Worm (Caenorhabditis elegans) whole organism, L2 larva: ENCODE results near the gene klp-17.
"Not testable (repeated sequence)": the region's sequence is repeated elsewhere in the genome, so short reads cannot be mapped to it uniquely, and the experiment has no call there.

Experiments
- C34F6.9 ChIP-seq: fragments of 150-350 bp; optimal IDR thresholded peaks from 2 replicates; lab custom pipeline; 2014; ENCODE audit warnings: missing biosample characterization, missing genetic modification characterization
- R02D3.7 ChIP-seq: fragments of 150-350 bp; optimal IDR thresholded peaks from 2 replicates; lab custom pipeline; 2014; ENCODE audit warnings: missing biosample characterization, missing genetic modification characterization
- Y55F3AM.14 ChIP-seq: fragments of 200-800 bp; sonication (Bioruptor generic); optimal IDR thresholded peaks from 2 replicates; lab custom pipeline; 2018; ENCODE audit warnings: mild to moderate bottlenecking, missing genetic modification characterization, missing compliant biosample characterization
- ZK546.5 ChIP-seq: sonication (generic microtip); optimal IDR thresholded peaks from 2 replicates; lab custom pipeline; 2017; ENCODE audit warnings: missing biosample characterization, missing genetic modification characterization
- alr-1 ChIP-seq: fragments of 150-350 bp; optimal IDR thresholded peaks from 2 replicates; lab custom pipeline; 2014; ENCODE audit warnings: missing biosample characterization, missing genetic modification characterization
- aly-2 ChIP-seq: fragments of 150-350 bp; optimal IDR thresholded peaks from 2 replicates; lab custom pipeline; 2014; ENCODE audit warnings: missing biosample characterization, missing genetic modification characterization
- ama-1 ChIP-seq: fragments of 150-350 bp; optimal IDR thresholded peaks from 2 replicates; lab custom pipeline; 2018; ENCODE audit warnings: inconsistent platforms
- blmp-1 ChIP-seq: sonication (generic microtip); optimal IDR thresholded peaks from 2 replicates; lab custom pipeline; 2017; ENCODE audit warnings: missing genetic modification characterization, mild to moderate bottlenecking, missing compliant biosample characterization, antibody characterized with exemption, moderate library complexity; ENCODE audit not compliant: insufficient read depth
- ceh-16 ChIP-seq: fragments of 150-350 bp; optimal IDR thresholded peaks from 2 replicates; lab custom pipeline; 2014; ENCODE audit warnings: missing biosample characterization, missing genetic modification characterization
- ceh-82 ChIP-seq: fragments of 150-350 bp; optimal IDR thresholded peaks from 2 replicates; lab custom pipeline; 2014; ENCODE audit warnings: missing biosample characterization, missing genetic modification characterization
- dmd-4 ChIP-seq: sonication (generic microtip); optimal IDR thresholded peaks from 2 replicates; lab custom pipeline; 2017; ENCODE audit warnings: missing biosample characterization, missing genetic modification characterization
- egl-27 ChIP-seq: sonication (generic microtip); optimal IDR thresholded peaks from 3 replicates; lab custom pipeline; 2017; ENCODE audit warnings: missing biosample characterization, missing genetic modification reagents, missing genetic modification characterization
- elt-1 ChIP-seq: fragments of 150-350 bp; optimal IDR thresholded peaks from 2 replicates; lab custom pipeline; 2014; ENCODE audit warnings: missing biosample characterization, missing genetic modification characterization
- elt-3 ChIP-seq: sonication (generic microtip); optimal IDR thresholded peaks from 2 replicates; lab custom pipeline; 2017; ENCODE audit warnings: missing biosample characterization, missing genetic modification characterization
- fos-1 ChIP-seq: fragments of 150-350 bp; optimal IDR thresholded peaks from 2 replicates; lab custom pipeline; 2014; ENCODE audit warnings: missing biosample characterization, missing genetic modification characterization
- gmeb-1 ChIP-seq: fragments of 150-350 bp; optimal IDR thresholded peaks from 2 replicates; lab custom pipeline; 2014; ENCODE audit warnings: missing biosample characterization, missing genetic modification characterization
- lin-11 ChIP-seq: fragments of 150-350 bp; sonication (generic microtip); optimal IDR thresholded peaks from 2 replicates; lab custom pipeline; 2014; ENCODE audit warnings: missing biosample characterization, missing genetic modification characterization, inconsistent platforms, mixed read lengths
- lin-13 ChIP-seq: fragments of 150-350 bp; optimal IDR thresholded peaks from 2 replicates; lab custom pipeline; 2014; ENCODE audit warnings: missing biosample characterization, missing genetic modification reagents, missing genetic modification characterization
- lin-39 ChIP-seq: fragments of 150-350 bp; optimal IDR thresholded peaks from 2 replicates; lab custom pipeline; 2014; ENCODE audit warnings: missing biosample characterization, missing genetic modification reagents, missing genetic modification characterization
- lsy-2 ChIP-seq, 2 experiments: fragments of 150-350 bp in 1 of 2; sonication (generic microtip) in 1 of 2; optimal IDR thresholded peaks; 2 replicates each; lab custom pipeline; 2014 to 2017; ENCODE audit warnings: missing biosample characterization in 2 of 2, missing genetic modification characterization in 2 of 2
- mab-5 ChIP-seq: fragments of 150-350 bp; optimal IDR thresholded peaks from 2 replicates; lab custom pipeline; 2014; ENCODE audit warnings: missing biosample characterization, missing genetic modification characterization
- mdl-1 ChIP-seq, 2 experiments: fragments of 150-350 bp in 1 of 2; sonication (generic microtip) in 1 of 2; optimal IDR thresholded peaks; 2 replicates each; lab custom pipeline; 2017; ENCODE audit warnings: missing biosample characterization in 2 of 2, missing genetic modification characterization in 2 of 2
- nhr-10 ChIP-seq: sonication (generic microtip); optimal IDR thresholded peaks from 2 replicates; lab custom pipeline; 2017; ENCODE audit warnings: missing biosample characterization, missing genetic modification characterization
- nhr-11 ChIP-seq: fragments of 150-350 bp; optimal IDR thresholded peaks from 2 replicates; lab custom pipeline; 2014; ENCODE audit warnings: missing biosample characterization, missing genetic modification characterization
- nhr-12 ChIP-seq: fragments of 150-350 bp; optimal IDR thresholded peaks from 2 replicates; lab custom pipeline; 2014; ENCODE audit warnings: missing biosample characterization, missing genetic modification characterization
- nhr-129 ChIP-seq: fragments of 150-350 bp; optimal IDR thresholded peaks from 2 replicates; lab custom pipeline; 2014; ENCODE audit warnings: missing biosample characterization, missing genetic modification characterization
- nhr-21 ChIP-seq: fragments of 150-350 bp; optimal IDR thresholded peaks from 2 replicates; lab custom pipeline; 2014; ENCODE audit warnings: missing biosample characterization, missing genetic modification characterization
- nhr-23 ChIP-seq: fragments of 150-350 bp; optimal IDR thresholded peaks from 2 replicates; lab custom pipeline; 2014; ENCODE audit warnings: missing biosample characterization, missing genetic modification reagents, missing genetic modification characterization
- nhr-237 ChIP-seq: fragments of 150-350 bp; optimal IDR thresholded peaks from 2 replicates; lab custom pipeline; 2014; ENCODE audit warnings: missing biosample characterization, missing genetic modification characterization
- nhr-25 ChIP-seq: fragments of 150-350 bp; sonication (generic microtip); optimal IDR thresholded peaks from 3 replicates; lab custom pipeline; 2014; ENCODE audit warnings: missing biosample characterization, missing genetic modification characterization
- nhr-77 ChIP-seq: fragments of 150-350 bp; optimal IDR thresholded peaks from 2 replicates; lab custom pipeline; 2014; ENCODE audit warnings: missing biosample characterization, missing genetic modification characterization
- peb-1 ChIP-seq: fragments of 150-350 bp; optimal IDR thresholded peaks from 2 replicates; lab custom pipeline; 2014; ENCODE audit warnings: missing biosample characterization, missing genetic modification characterization
- sem-4 ChIP-seq: fragments of 150-350 bp; optimal IDR thresholded peaks from 2 replicates; lab custom pipeline; 2014; ENCODE audit warnings: missing biosample characterization, missing genetic modification reagents, missing genetic modification characterization
- skn-1 ChIP-seq: sonication (generic microtip); optimal IDR thresholded peaks from 2 replicates; lab custom pipeline; 2017; ENCODE audit warnings: missing biosample characterization, missing genetic modification characterization
- sma-3 ChIP-seq: sonication (generic microtip); optimal IDR thresholded peaks from 2 replicates; lab custom pipeline; 2016; ENCODE audit warnings: missing genetic modification reagents, missing genetic modification characterization, missing compliant biosample characterization
- sma-9 ChIP-seq, 2 experiments: fragments of 150-350 bp in 1 of 2; sonication (generic microtip) in 1 of 2; optimal IDR thresholded peaks; 2 replicates each; lab custom pipeline; 2014 to 2016; ENCODE audit warnings: missing genetic modification characterization in 2 of 2, mild to moderate bottlenecking in 1 of 2, missing biosample characterization in 1 of 2, missing compliant biosample characterization in 1 of 2, missing genetic modification reagents in 1 of 2, moderate library complexity in 1 of 2
- snpc-4 ChIP-seq: fragments of 150-350 bp; optimal IDR thresholded peaks from 2 replicates; lab custom pipeline; 2014; ENCODE audit warnings: missing biosample characterization, missing genetic modification characterization
- unc-39 ChIP-seq: fragments of 150-350 bp; optimal IDR thresholded peaks from 2 replicates; lab custom pipeline; 2014; ENCODE audit warnings: missing biosample characterization, missing genetic modification characterization
- unc-55 ChIP-seq: fragments of 150-350 bp; sonication (generic microtip); optimal IDR thresholded peaks from 3 replicates; lab custom pipeline; 2014; ENCODE audit warnings: missing biosample characterization, missing genetic modification reagents, missing genetic modification characterization
- unc-62 ChIP-seq: fragments of 150-350 bp; optimal IDR thresholded peaks from 2 replicates; lab custom pipeline; 2014; ENCODE audit warnings: missing biosample characterization, missing genetic modification reagents, missing genetic modification characterization
- zag-1 ChIP-seq: fragments of 150-350 bp; optimal IDR thresholded peaks from 2 replicates; lab custom pipeline; 2014; ENCODE audit warnings: missing biosample characterization, missing genetic modification characterization
- ztf-1 ChIP-seq: fragments of 200-800 bp; sonication (Bioruptor generic); conservative IDR thresholded peaks from 2 replicates; pipeline ENCODE4 v1.3.6; 2022; ENCODE audit warnings: missing genetic modification characterization, missing compliant biosample characterization
- ztf-11 ChIP-seq: sonication (generic microtip); optimal IDR thresholded peaks from 2 replicates; lab custom pipeline; 2017; ENCODE audit warnings: missing biosample characterization, missing genetic modification characterization
- ztf-4 ChIP-seq: fragments of 150-350 bp; optimal IDR thresholded peaks from 2 replicates; lab custom pipeline; 2014; ENCODE audit warnings: missing biosample characterization, missing genetic modification characterization

The klp-17 gene

ce11 chrII:11443862-11444261 is 23.6 kb downstream of the klp-17 start, which contains the start of gene adbp-1:
Gene adbp-1 (plus strand): TSS chrII:11444162.
- TF ChIP-seq ZK546.5 (no peak), nhr-77 (tag; lab: Kevin White, UChicago) (no peak), dmd-4 (tag; lab: Kevin White, UChicago) (no peak), ztf-4 (no peak), ceh-82 (no peak), lin-39 (tag; lab: Kevin White, UChicago) (no peak), ztf-11 (tag; lab: Kevin White, UChicago) (no peak), nhr-23 (no peak), ceh-16 (tag; lab: Kevin White, UChicago) (no peak), unc-55 (no peak), snpc-4 (tag; lab: Kevin White, UChicago) (no peak), alr-1 (no peak), nhr-10 (tag; lab: Kevin White, UChicago) (no peak), fos-1 (tag; lab: Kevin White, UChicago) (no peak), elt-3 (tag; lab: Kevin White, UChicago) (no peak), mdl-1 (tag; optimal IDR thresholded peaks at IDR 0.05; lab: Kevin White, UChicago) (no peak), ztf-1 (GFP tag; lab: Robert Waterston, UW) (no peak), nhr-21 (no peak), C34F6.9 (tag; lab: Kevin White, UChicago) (no peak), nhr-25 (tag; lab: Kevin White, UChicago) (no peak)

ce11 chrII:11443128-11443527 is 24.3 kb downstream of the klp-17 start:
- TF ChIP-seq lin-13 (no peak), sma-3 (GFP tag; lab: Kevin White, UChicago) (no peak), dmd-4 (tag; lab: Kevin White, UChicago) (no peak), lsy-2 (tag; optimal IDR thresholded peaks at IDR 0.05; lab: Kevin White, UChicago) (no peak), nhr-77 (tag; lab: Kevin White, UChicago) (no peak), unc-62 (GFP tag; lab: Kevin White, UChicago) (no peak), aly-2 (tag; lab: Kevin White, UChicago) (no peak), ztf-4 (no peak), ztf-1 (GFP tag; lab: Robert Waterston, UW) (no peak), mab-5 (tag; lab: Kevin White, UChicago) (no peak)

- TF ChIP-seq sem-4; gmeb-1 (tag; lab: Kevin White, UChicago); mdl-1 (tag; optimal IDR thresholded peaks at IDR 0.05; lab: Kevin White, UChicago): not testable (repeated sequence)
- TF ChIP-seq, all 48 proteins: peak for 0; not testable (repeated sequence) for 48
These were observed 25.0 kb downstream of the klp-17 start, which contains the start of gene ebp-2 for ce11 chrII:11442425-11442824. Gene ebp-2 (plus strand): TSS chrII:11442725.

ce11 chrII:11440265-11440664 is 27.2 kb downstream of the klp-17 start, which contains the start of gene VW02B12L.2:
Gene VW02B12L.2 (minus strand): TSS chrII:11440329.
- TF ChIP-seq skn-1 (tag; lab: Kevin White, UChicago) (no peak), sma-9 (GFP tag; optimal IDR thresholded peaks at IDR 0.05; lab: Kevin White, UChicago) (peak; percentile 33), sma-9 (tag; optimal IDR thresholded peaks at IDR 0.05; lab: Kevin White, UChicago) (no peak), nhr-11 (no peak), ztf-1 (GFP tag; lab: Robert Waterston, UW) (no peak), nhr-237 (tag; lab: Kevin White, UChicago) (no peak), ceh-82 (no peak), peb-1 (tag; lab: Kevin White, UChicago) (no peak), mab-5 (tag; lab: Kevin White, UChicago) (no peak), nhr-10 (tag; lab: Kevin White, UChicago) (no peak), nhr-77 (tag; lab: Kevin White, UChicago) (no peak), snpc-4 (tag; lab: Kevin White, UChicago) (no peak), nhr-12 (tag; lab: Kevin White, UChicago) (no peak), zag-1 (tag; lab: Kevin White, UChicago) (no peak), blmp-1 (tag; lab: Kevin White, UChicago) (peak; percentile 8), R02D3.7 (tag; lab: Kevin White, UChicago) (peak; percentile 73), sem-4 (no peak), nhr-25 (tag; lab: Kevin White, UChicago) (no peak), unc-62 (GFP tag; lab: Kevin White, UChicago) (no peak), nhr-21 (no peak), lin-13 (peak; percentile 22), C34F6.9 (tag; lab: Kevin White, UChicago) (peak; percentile 72), unc-39 (no peak), gmeb-1 (tag; lab: Kevin White, UChicago) (peak; percentile 81), lsy-2 (tag; optimal IDR thresholded peaks at IDR 0.05; lab: Kevin White, UChicago) (peak; percentile 34 to 72), unc-55 (peak; percentile 78), aly-2 (tag; lab: Kevin White, UChicago) (no peak), lin-39 (tag; lab: Kevin White, UChicago) (no peak), fos-1 (tag; lab: Kevin White, UChicago) (no peak), mdl-1 (tag; optimal IDR thresholded peaks at IDR 0.05; lab: Kevin White, UChicago) (no peak), lin-11 (tag; lab: Kevin White, UChicago) (no peak), egl-27 (tag; lab: Kevin White, UChicago) (no peak), ceh-16 (tag; lab: Kevin White, UChicago) (no peak), elt-1 (tag; lab: Kevin White, UChicago) (no peak), Y55F3AM.14 (GFP tag; lab: Kevin White, UChicago) (no peak), ama-1 (lab: Kevin White, UChicago) (no peak), nhr-129 (tag; lab: Kevin White, UChicago) (peak; percentile 51), nhr-23 (no peak)
